Worm (Caenorhabditis elegans) whole organism, young adult: ENCODE data around the gene M151.1.

Experiments used
- Y56A3A.18 ChIP-seq: fragments of 200-800 bp; sonication (Bioruptor generic); IDR thresholded peaks from 2 replicates; pipeline ENCODE4 v1.3.6; 2022; ENCODE audit warnings: missing genetic modification reagents, missing genetic modification characterization, missing compliant biosample characterization
- hmg-1.2 ChIP-seq: fragments of 200-800 bp; sonication (Bioruptor generic); IDR thresholded peaks from 2 replicates; pipeline ENCODE4 v1.3.6; 2022; ENCODE audit warnings: missing genetic modification reagents, missing genetic modification characterization, missing compliant biosample characterization
- hsf-1 ChIP-seq: fragments of 200-800 bp; sonication (Bioruptor generic); IDR thresholded peaks from 2 replicates; pipeline ENCODE4 v1.3.6; 2022; ENCODE audit warnings: missing genetic modification reagents, missing genetic modification characterization, missing compliant biosample characterization

DNA sequence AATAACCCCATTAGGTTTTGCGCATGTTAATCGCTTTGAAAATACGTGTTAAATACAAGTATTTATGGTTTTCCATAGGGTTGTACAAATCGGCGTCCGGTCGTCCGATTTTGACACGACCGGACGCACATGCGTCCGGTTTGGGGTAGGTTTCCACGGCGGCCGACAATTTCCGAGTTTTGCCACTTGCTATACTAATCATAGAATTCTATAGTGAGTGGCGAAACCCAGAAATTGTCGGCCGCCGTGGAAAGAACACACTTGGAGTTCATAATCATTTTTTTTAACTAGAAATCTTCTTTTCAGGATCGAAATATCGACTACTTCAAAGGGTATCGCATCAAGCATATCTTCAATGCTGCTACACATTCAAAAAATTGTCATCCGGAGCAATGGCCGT is 6.5 kb upstream of the M151.1 start:
- TF ChIP-seq hsf-1 (GFP tag; lab: Robert Waterston, UW): no peak
- no peak for TF ChIP-seq Y56A3A.18
- TF ChIP-seq hmg-1.2 (GFP tag; lab: Robert Waterston, UW): peak; percentile 36; the same call in 1 of the 2 replicates
